Fruit fly (Drosophila melanogaster) whole organism, embryonic: Measurements from ENCODE around the gene CG11768.

Experiments
- ATbp ChIP-seq: fragments of 200-800 bp; sonication (Bioruptor generic); optimal IDR thresholded peaks from 2 replicates; lab custom pipeline; 2017; ENCODE audit warnings: missing biosample characterization, mild to moderate bottlenecking, missing genetic modification characterization, missing genetic modification reagents
- Atf3 ChIP-seq: fragments of 200-800 bp; sonication (Bioruptor generic); optimal IDR thresholded peaks from 3 replicates; lab custom pipeline; 2016; ENCODE audit warnings: missing biosample characterization, missing genetic modification characterization
- B-H1 ChIP-seq: fragments of 200-800 bp; sonication (Bioruptor generic); IDR thresholded peaks from 3 replicates; pipeline ENCODE4 v1.3.6; 2022; ENCODE audit warnings: missing biosample characterization, missing genetic modification characterization
- Bdp1 ChIP-seq: fragments of 200-800 bp; sonication (Bioruptor generic); optimal IDR thresholded peaks from 3 replicates; lab custom pipeline; 2016; ENCODE audit warnings: missing biosample characterization, missing genetic modification characterization
- BtbVII ChIP-seq: fragments of 200-800 bp; sonication (Bioruptor generic); optimal IDR thresholded peaks from 3 replicates; lab custom pipeline; 2017; ENCODE audit warnings: missing biosample characterization, mild to moderate bottlenecking, missing genetic modification characterization
- CG10267 ChIP-seq: fragments of 200-800 bp; sonication (Bioruptor generic); optimal IDR thresholded peaks from 2 replicates; lab custom pipeline; 2018; ENCODE audit warnings: missing biosample characterization, mild to moderate bottlenecking, missing genetic modification characterization, moderate library complexity
- CG10321 ChIP-seq: fragments of 200-800 bp; sonication (Bioruptor generic); IDR thresholded peaks from 2 replicates; pipeline ENCODE4 v1.3.6; 2022; ENCODE audit warnings: missing biosample characterization, missing genetic modification characterization
- CG11723 ChIP-seq: fragments of 200-800 bp; sonication (Bioruptor generic); optimal IDR thresholded peaks from 2 replicates; lab custom pipeline; 2017; ENCODE audit warnings: missing biosample characterization, mild to moderate bottlenecking, missing genetic modification characterization
- CG17328 ChIP-seq: fragments of 200-800 bp; sonication (Bioruptor generic); IDR thresholded peaks from 2 replicates; pipeline ENCODE4 v1.3.6; 2022; ENCODE audit warnings: missing biosample characterization, missing genetic modification characterization
- CG2129 ChIP-seq: fragments of 200-800 bp; sonication (Bioruptor generic); IDR thresholded peaks from 2 replicates; pipeline ENCODE4 v1.3.6; 2022; ENCODE audit warnings: missing biosample characterization, missing genetic modification characterization; ENCODE audit not compliant: partially characterized antibody
- CG31365 ChIP-seq: fragments of 200-800 bp; sonication (Bioruptor generic); optimal IDR thresholded peaks from 2 replicates; lab custom pipeline; 2018; ENCODE audit warnings: missing biosample characterization, mild to moderate bottlenecking, missing genetic modification characterization
- CG34422 ChIP-seq: fragments of 200-800 bp; sonication (Bioruptor generic); IDR thresholded peaks from 3 replicates; pipeline ENCODE4 v1.3.6; 2022; ENCODE audit warnings: missing biosample characterization, missing genetic modification characterization
- CG4328 ChIP-seq: fragments of 200-800 bp; sonication (Bioruptor generic); optimal IDR thresholded peaks from 3 replicates; lab custom pipeline; 2017; ENCODE audit warnings: missing biosample characterization, missing genetic modification reagents, missing genetic modification characterization
- CG4854 ChIP-seq: fragments of 200-800 bp; sonication (Bioruptor generic); optimal IDR thresholded peaks from 2 replicates; lab custom pipeline; 2016; ENCODE audit warnings: missing biosample characterization, missing genetic modification characterization, inconsistent platforms
- CG6175 ChIP-seq: fragments of 200-800 bp; sonication (Bioruptor generic); IDR thresholded peaks from 3 replicates; pipeline ENCODE4 v1.3.6; 2022; ENCODE audit warnings: missing biosample characterization, missing genetic modification characterization
- CG8290 ChIP-seq, 3 experiments: fragments of 200-800 bp; sonication (Bioruptor generic); optimal IDR thresholded peaks; 2 replicates each; lab custom pipeline; 2016 to 2019; ENCODE audit warnings: missing biosample characterization in 3 of 3, missing genetic modification characterization in 3 of 3, mild to moderate bottlenecking in 2 of 3, moderate library complexity in 1 of 3
- CG8765 ChIP-seq: fragments of 200-800 bp; sonication (Bioruptor generic); IDR thresholded peaks from 2 replicates; pipeline ENCODE4 v1.3.6; 2022; ENCODE audit warnings: missing biosample characterization, missing genetic modification characterization
- CG9609 ChIP-seq: fragments of 200-800 bp; sonication (Bioruptor generic); optimal IDR thresholded peaks from 3 replicates; lab custom pipeline; 2016; ENCODE audit warnings: missing biosample characterization, missing genetic modification characterization
- Fer2 ChIP-seq: fragments of 200-800 bp; sonication (Bioruptor generic); optimal IDR thresholded peaks from 2 replicates; lab custom pipeline; 2018; ENCODE audit warnings: missing biosample characterization, mild to moderate bottlenecking, missing genetic modification characterization, moderate library complexity
- HLHmδ ChIP-seq: fragments of 200-800 bp; sonication (Bioruptor generic); optimal IDR thresholded peaks from 2 replicates; lab custom pipeline; 2018; ENCODE audit warnings: missing biosample characterization, mild to moderate bottlenecking, missing genetic modification characterization, moderate library complexity
- Hey ChIP-seq: fragments of 200-800 bp; sonication (Bioruptor generic); optimal IDR thresholded peaks from 3 replicates; lab custom pipeline; 2018; ENCODE audit warnings: missing biosample characterization, mild to moderate bottlenecking, missing genetic modification characterization
- Hmr ChIP-seq: fragments of 200-800 bp; sonication (Bioruptor generic); optimal IDR thresholded peaks from 3 replicates; lab custom pipeline; 2017; ENCODE audit warnings: mild to moderate bottlenecking, missing biosample characterization, missing genetic modification reagents, missing genetic modification characterization
- Lim3 ChIP-seq: fragments of 200-800 bp; sonication (Bioruptor generic); IDR thresholded peaks from 2 replicates; pipeline ENCODE4 v1.3.6; 2022; ENCODE audit warnings: missing biosample characterization, missing genetic modification characterization
- MESR4 ChIP-seq: fragments of 200-800 bp; sonication (Bioruptor generic); optimal IDR thresholded peaks from 2 replicates; lab custom pipeline; 2018; ENCODE audit warnings: missing biosample characterization, mild to moderate bottlenecking, missing genetic modification characterization, moderate library complexity
- Myb ChIP-seq: fragments of 200-800 bp; sonication (Bioruptor generic); optimal IDR thresholded peaks from 2 replicates; lab custom pipeline; 2016; ENCODE audit warnings: missing biosample characterization, missing genetic modification characterization
- NK7.1 ChIP-seq: fragments of 200-800 bp; sonication (Bioruptor generic); optimal IDR thresholded peaks from 3 replicates; lab custom pipeline; 2016; ENCODE audit warnings: missing biosample characterization, missing genetic modification characterization
- Pdp1 ChIP-seq, 2 experiments: fragments of 200-800 bp; sonication (Bioruptor generic); optimal IDR thresholded peaks; 3 replicates each; lab custom pipeline; 2016; ENCODE audit warnings: missing biosample characterization in 2 of 2, missing genetic modification characterization in 2 of 2, mild to moderate bottlenecking in 1 of 2, moderate library complexity in 1 of 2
- Side ChIP-seq: fragments of 200-800 bp; sonication (Bioruptor generic); optimal IDR thresholded peaks from 2 replicates; lab custom pipeline; 2016; ENCODE audit warnings: missing biosample characterization, missing genetic modification characterization
- TFAM ChIP-seq: fragments of 200-800 bp; sonication (Bioruptor generic); optimal IDR thresholded peaks from 2 replicates; lab custom pipeline; 2017; ENCODE audit warnings: missing biosample characterization, missing genetic modification characterization, inconsistent platforms
- aop ChIP-seq: fragments of 200-800 bp; sonication (Bioruptor generic); IDR thresholded peaks from 2 replicates; pipeline ENCODE4 v1.3.6; 2022; ENCODE audit warnings: missing biosample characterization, missing genetic modification characterization
- bcd ChIP-seq: fragments of 200-800 bp; sonication (Bioruptor generic); optimal IDR thresholded peaks from 2 replicates; lab custom pipeline; 2017; ENCODE audit warnings: missing biosample characterization, mild to moderate bottlenecking, missing genetic modification characterization
- bowl ChIP-seq: fragments of 200-800 bp; sonication (Bioruptor generic); IDR thresholded peaks from 2 replicates; pipeline ENCODE4 v1.3.6; 2022; ENCODE audit warnings: missing biosample characterization, missing genetic modification characterization
- chn ChIP-seq: fragments of 200-800 bp; sonication (Bioruptor generic); optimal IDR thresholded peaks from 2 replicates; lab custom pipeline; 2016; ENCODE audit warnings: missing biosample characterization, missing genetic modification characterization
- dm ChIP-seq: fragments of 200-800 bp; sonication (Bioruptor generic); optimal IDR thresholded peaks from 3 replicates; lab custom pipeline; 2016; ENCODE audit warnings: missing biosample characterization, missing genetic modification characterization
- fd3F ChIP-seq: fragments of 200-800 bp; sonication (Bioruptor generic); optimal IDR thresholded peaks from 2 replicates; lab custom pipeline; 2018; ENCODE audit warnings: missing biosample characterization, mild to moderate bottlenecking, missing genetic modification characterization, moderate library complexity
- klu ChIP-seq: fragments of 200-800 bp; sonication (Bioruptor generic); IDR thresholded peaks from 2 replicates; pipeline ENCODE4 v1.3.6; 2022; ENCODE audit warnings: missing biosample characterization, missing genetic modification characterization
- lola ChIP-seq, 3 experiments: fragments of >200 bp in 2 of 3; fragments of 200-800 bp in 1 of 3; sonication (Bioruptor generic) in 1 of 3; optimal IDR thresholded peaks; 2 replicates each; lab custom pipeline; 2017 to 2019; ENCODE audit warnings: missing biosample characterization in 3 of 3, missing genetic modification characterization in 3 of 3, mild to moderate bottlenecking in 1 of 3, moderate library complexity in 1 of 3
- nom ChIP-seq: fragments of 200-800 bp; sonication (Bioruptor generic); optimal IDR thresholded peaks from 2 replicates; lab custom pipeline; 2017; ENCODE audit warnings: missing biosample characterization, missing genetic modification characterization, mild to moderate bottlenecking, moderate library complexity, missing genetic modification reagents
- onecut ChIP-seq: fragments of 200-800 bp; sonication (Bioruptor generic); IDR thresholded peaks from 2 replicates; pipeline ENCODE4 v1.3.6; 2022; ENCODE audit warnings: missing biosample characterization, missing genetic modification characterization
- org-1 ChIP-seq: fragments of 200-800 bp; sonication (Bioruptor generic); optimal IDR thresholded peaks from 2 replicates; lab custom pipeline; 2017; ENCODE audit warnings: missing biosample characterization, missing genetic modification characterization
- peb ChIP-seq: fragments of 200-800 bp; sonication (Bioruptor generic); IDR thresholded peaks from 2 replicates; pipeline ENCODE4 v1.3.6; 2022; ENCODE audit warnings: missing biosample characterization, missing genetic modification characterization
- pho ChIP-seq: fragments of 200-800 bp; sonication (Bioruptor generic); optimal IDR thresholded peaks from 2 replicates; lab custom pipeline; 2016; ENCODE audit warnings: missing biosample characterization, missing genetic modification characterization
- ro ChIP-seq: fragments of 200-800 bp; sonication (Bioruptor generic); IDR thresholded peaks from 2 replicates; pipeline ENCODE4 v1.3.6; 2022; ENCODE audit warnings: missing biosample characterization, missing genetic modification characterization
- salm ChIP-seq: fragments of 200-800 bp; sonication (Bioruptor generic); optimal IDR thresholded peaks from 2 replicates; lab custom pipeline; 2018; ENCODE audit warnings: missing biosample characterization, mild to moderate bottlenecking, missing genetic modification characterization
- sim ChIP-seq: fragments of 200-800 bp; sonication (Bioruptor generic); IDR thresholded peaks from 2 replicates; pipeline ENCODE4 v1.3.6; 2022; ENCODE audit warnings: missing biosample characterization, missing genetic modification characterization
- tin ChIP-seq: fragments of 200-800 bp; sonication (Bioruptor generic); optimal IDR thresholded peaks from 3 replicates; lab custom pipeline; 2016; ENCODE audit warnings: missing biosample characterization, missing genetic modification characterization
- tup ChIP-seq: fragments of 200-800 bp; sonication (Bioruptor generic); optimal IDR thresholded peaks from 2 replicates; lab custom pipeline; 2016; ENCODE audit warnings: missing biosample characterization, mild to moderate bottlenecking, missing genetic modification characterization, moderate library complexity
- usp ChIP-seq: fragments of >200 bp; optimal IDR thresholded peaks from 2 replicates; lab custom pipeline; 2017; ENCODE audit warnings: missing biosample characterization, missing genetic modification characterization
- zfh2 ChIP-seq: fragments of 200-800 bp; sonication (Bioruptor generic); optimal IDR thresholded peaks from 2 replicates; lab custom pipeline; 2016; ENCODE audit warnings: missing biosample characterization, missing genetic modification characterization

Gene CG11768

DNA sequence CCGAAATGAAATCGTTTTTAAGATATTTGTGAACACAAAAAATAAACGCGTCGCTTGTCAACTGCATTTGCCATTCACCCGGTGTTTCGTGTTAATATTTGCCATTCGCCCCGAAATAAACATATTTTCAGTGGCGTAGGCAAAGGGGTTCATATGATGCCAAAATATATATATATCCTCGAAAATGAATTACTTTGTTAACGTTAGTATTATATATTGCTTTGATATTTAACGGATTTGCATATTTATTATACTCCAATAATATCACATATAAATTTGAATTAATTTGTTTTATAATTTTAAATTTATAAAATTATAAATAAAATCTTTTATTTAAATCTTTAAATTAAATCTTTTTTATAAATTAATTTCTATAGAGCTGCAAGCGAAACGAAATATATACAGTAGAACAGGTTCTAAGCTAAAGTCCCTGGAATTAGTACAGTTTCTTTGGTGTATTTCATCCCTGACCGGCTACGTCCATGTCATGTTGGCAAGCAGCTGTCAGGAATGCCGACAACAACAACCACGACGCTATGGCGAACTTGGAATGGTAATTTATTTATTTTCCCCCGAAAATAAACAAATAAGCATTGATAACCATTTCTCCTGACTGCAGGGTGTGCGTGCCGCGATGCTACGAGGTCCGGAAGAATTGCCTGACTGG lies 36.3 kb downstream of the CG11768 start, which contains the start of the genes M1BP and CG8202 (continued):
- TF ChIP-seq fd3F (peak; percentile 83), bowl (GFP tag; lab: Robert Waterston, UW) (no peak), CG6175 (GFP tag; lab: Robert Waterston, UW) (0 out of 3 replicates have a peak, but pooled peaks have one; percentile 63), tin (GFP tag; lab: Kevin White, UChicago) (peak; percentile 88), CG17328 (no peak; the same call in 1 of the 2 replicates), usp (GFP tag; lab: Kevin White, UChicago) (no peak), CG2129 (GFP tag; lab: Robert Waterston, UW) (no peak), CG4854 (GFP tag; lab: Kevin White, UChicago) (peak; percentile 25), CG11723 (GFP tag; lab: Kevin White, UChicago) (peak; percentile 87), sim (0 out of 2 replicates have a peak, but pooled peaks have one; percentile 30), CG9609 (GFP tag; lab: Kevin White, UChicago) (peak; percentile 38), CG34422 (GFP tag; lab: Robert Waterston, UW) (peak; percentile 86), Atf3 (GFP tag; lab: Kevin White, UChicago) (no peak), CG8765 (GFP tag; lab: Robert Waterston, UW) (peak; percentile 53), Lim3 (GFP tag; lab: Robert Waterston, UW) (no peak), HLHmδ (GFP tag; lab: Kevin White, UChicago) (no peak), Fer2 (tag; lab: Kevin White, UChicago) (peak; percentile 85), MESR4 (peak; percentile 40), Bdp1 (no peak), B-H1 (GFP tag; lab: Robert Waterston, UW) (peak; percentile 65; the same call in 2 of the 3 replicates), nom (GFP tag; lab: Kevin White, UChicago) (peak; percentile 95), Hey (no peak), tup (peak; percentile 4), peb (GFP tag; lab: Robert Waterston, UW) (no peak), Hmr (GFP tag; lab: Kevin White, UChicago) (no peak), NK7.1 (GFP tag; lab: Kevin White, UChicago) (no peak), CG31365 (tag; lab: Kevin White, UChicago) (no peak), ro (GFP tag; lab: Robert Waterston, UW) (peak; percentile 46; the same call in 1 of the 2 replicates), CG10267 (tag; lab: Kevin White, UChicago) (peak; percentile 91), dm (GFP tag; lab: Kevin White, UChicago) (no peak), Myb (GFP tag; lab: Kevin White, UChicago) (peak; percentile 41), BtbVII (GFP tag; lab: Kevin White, UChicago) (peak; percentile 91), Side (GFP tag; lab: Kevin White, UChicago) (peak; percentile 32), CG8290 (GFP tag; optimal IDR thresholded peaks at IDR 0.05; lab: Kevin White, UChicago) (peak; percentile 83), CG8290 (tag; optimal IDR thresholded peaks at IDR 0.05; lab: Kevin White, UChicago) (no peak), salm (tag; lab: Kevin White, UChicago) (peak; percentile 81), CG4328 (GFP tag; lab: Kevin White, UChicago) (peak; percentile 91), lola (GFP tag; optimal IDR thresholded peaks at IDR 0.05; lab: Kevin White, UChicago) (peak in 1 of 3 experiments; percentile 96), chn (peak; percentile 58), klu (GFP tag; lab: Robert Waterston, UW) (peak; percentile 67; the same call in 1 of the 2 replicates), pho (peak; percentile 59), Pdp1 (GFP tag; optimal IDR thresholded peaks at IDR 0.05; lab: Kevin White, UChicago) (peak; percentile 55 to 57), zfh2 (GFP tag; lab: Kevin White, UChicago) (peak; percentile 53), bcd (GFP tag; lab: Kevin White, UChicago) (peak; percentile 90), TFAM (GFP tag; lab: Kevin White, UChicago) (no peak), aop (GFP tag; lab: Robert Waterston, UW) (0 out of 2 replicates have a peak, but pooled peaks have one; percentile 4), org-1 (peak; percentile 71), onecut (GFP tag; lab: Robert Waterston, UW) (peak; percentile 69), CG10321 (peak; percentile 28; the same call in 1 of the 2 replicates), ATbp (GFP tag; lab: Kevin White, UChicago) (peak; percentile 67)
